Worm (Caenorhabditis elegans) whole organism, L4/young adult: ENCODE data around the gene K01A11.1.
A peak's percentile ranks its signal among the peaks of the same experiment; 100 is the strongest.

ENCODE experiments used
- W03F9.2 ChIP-seq: fragments of 150-350 bp; optimal IDR thresholded peaks from 2 replicates; lab custom pipeline; 2014; ENCODE audit warnings: missing biosample characterization, missing genetic modification characterization
- him-1 ChIP-seq: sonication (generic microtip); optimal IDR thresholded peaks from 2 replicates; lab custom pipeline; 2016; ENCODE audit warnings: missing genotype, missing genetic modification reagents, missing genetic modification characterization, missing compliant biosample characterization

ce11 chrIII:3389426-3390020 is 41.8 kb downstream of the K01A11.1 start, which contains the start of the genes elmd-1 and hecw-1:
- TF ChIP-seq W03F9.2 (tag; lab: Kevin White, UChicago) (peak; percentile 44), him-1 (tag; lab: Kevin White, UChicago) (no peak)
